Worm (Caenorhabditis elegans) whole organism, L4 larva: ENCODE results near the gene T09A5.5.

Experiments used
- ZK337.2 ChIP-seq: fragments of 200-800 bp; sonication (Bioruptor generic); IDR thresholded peaks from 2 replicates; pipeline ENCODE4 v1.3.6; 2022; ENCODE audit warnings: missing genetic modification reagents, missing genetic modification characterization, missing compliant biosample characterization
- ama-1 ChIP-seq: fragments of 150-350 bp; optimal IDR thresholded peaks from 2 replicates; lab custom pipeline; 2014; ENCODE audit warnings: inconsistent platforms, mixed read lengths
- dmd-6 ChIP-seq: fragments of 200-800 bp; sonication (Bioruptor generic); IDR thresholded peaks from 2 replicates; pipeline ENCODE4 v1.3.6; 2022; ENCODE audit warnings: missing genetic modification reagents, missing genetic modification characterization, missing compliant biosample characterization
- fos-1 ChIP-seq: fragments of 150-350 bp; optimal IDR thresholded peaks from 2 replicates; lab custom pipeline; 2014; ENCODE audit warnings: missing biosample characterization, missing genetic modification characterization
- jun-1 ChIP-seq: fragments of 150-350 bp; optimal IDR thresholded peaks from 2 replicates; lab custom pipeline; 2014; ENCODE audit warnings: missing biosample characterization, missing genetic modification reagents, missing genetic modification characterization
- lin-1 ChIP-seq: fragments of 200-800 bp; sonication (Bioruptor generic); IDR thresholded peaks from 2 replicates; pipeline ENCODE4 v1.3.6; 2022; ENCODE audit warnings: missing genetic modification reagents, missing genetic modification characterization, missing compliant biosample characterization
- lin-15B ChIP-seq: fragments of 150-350 bp; sonication (generic microtip); optimal IDR thresholded peaks from 3 replicates; lab custom pipeline; 2014; ENCODE audit warnings: missing biosample characterization, missing genetic modification characterization
- mdt-29 ChIP-seq: fragments of 200-800 bp; sonication (Bioruptor generic); IDR thresholded peaks from 2 replicates; pipeline ENCODE4 v1.3.6; 2022; ENCODE audit warnings: missing genetic modification reagents, missing genetic modification characterization, missing compliant biosample characterization
- mep-1 ChIP-seq: fragments of 150-350 bp; sonication (generic microtip); optimal IDR thresholded peaks from 3 replicates; lab custom pipeline; 2014; ENCODE audit warnings: missing biosample characterization, missing genetic modification characterization
- nhr-11 ChIP-seq: fragments of 150-350 bp; optimal IDR thresholded peaks from 2 replicates; lab custom pipeline; 2014; ENCODE audit warnings: missing biosample characterization, missing genetic modification characterization
- spr-1 ChIP-seq: sonication (generic microtip); optimal IDR thresholded peaks from 2 replicates; lab custom pipeline; 2016; ENCODE audit warnings: mild to moderate bottlenecking, missing genetic modification characterization, missing compliant biosample characterization
- unc-62 ChIP-seq, 3 experiments: fragments of 150-350 bp in 1 of 3; sonication (generic microtip); optimal IDR thresholded peaks in 2 of 3; peaks in 1 of 3; 1 replicate in 1 of 3; 2 replicates in 2 of 3; lab custom pipeline; 2014 to 2017; ENCODE audit warnings: missing biosample characterization in 3 of 3, missing genetic modification characterization in 3 of 3, missing genetic modification reagents in 3 of 3, missing genotype in 1 of 3
- vab-7 ChIP-seq: fragments of 200-800 bp; sonication (Bioruptor generic); IDR thresholded peaks from 2 replicates; pipeline ENCODE4 v1.3.6; 2022; ENCODE audit warnings: missing genetic modification reagents, missing genetic modification characterization, missing compliant biosample characterization
- zfp-2 ChIP-seq: sonication (generic microtip); optimal IDR thresholded peaks from 2 replicates; lab custom pipeline; 2016; ENCODE audit warnings: mild to moderate bottlenecking, missing genetic modification characterization, missing compliant biosample characterization

ce11 chrII:7810162-7810868 lies 43.3 kb downstream of the T09A5.5 start:
- no peak for TF ChIP-seq mep-1
- no peak for TF ChIP-seq vab-7 (GFP tag; lab: Robert Waterston, UW)
- TF ChIP-seq dmd-6 (GFP tag; lab: Robert Waterston, UW): no peak
- TF ChIP-seq spr-1 (tag; lab: Kevin White, UChicago): no peak
- no peak for TF ChIP-seq jun-1 (tag; lab: Kevin White, UChicago)
- no peak for TF ChIP-seq nhr-11
- no peak for TF ChIP-seq ZK337.2 (GFP tag; lab: Robert Waterston, UW)
- no peak for TF ChIP-seq lin-15B (tag; lab: Kevin White, UChicago)
- no peak for TF ChIP-seq ama-1 (lab: Kevin White, UChicago)
- TF ChIP-seq mdt-29 (GFP tag; lab: Robert Waterston, UW): no peak
- TF ChIP-seq fos-1 (tag; lab: Kevin White, UChicago): no peak
- no peak for TF ChIP-seq lin-1 (GFP tag; lab: Robert Waterston, UW)
- TF ChIP-seq zfp-2 (tag; lab: Kevin White, UChicago): no peak
- peak in 1 of 2 experiments; percentile 37 for TF ChIP-seq unc-62 (GFP tag; optimal IDR thresholded peaks at IDR 0.05 in 1 of 2; lab: Kevin White, UChicago)
- no peak for TF ChIP-seq unc-62 (tag; optimal IDR thresholded peaks at IDR 0.05; lab: Kevin White, UChicago)
